Worm (Caenorhabditis elegans): ENCODE data around the gene zmp-1.

DNA sequence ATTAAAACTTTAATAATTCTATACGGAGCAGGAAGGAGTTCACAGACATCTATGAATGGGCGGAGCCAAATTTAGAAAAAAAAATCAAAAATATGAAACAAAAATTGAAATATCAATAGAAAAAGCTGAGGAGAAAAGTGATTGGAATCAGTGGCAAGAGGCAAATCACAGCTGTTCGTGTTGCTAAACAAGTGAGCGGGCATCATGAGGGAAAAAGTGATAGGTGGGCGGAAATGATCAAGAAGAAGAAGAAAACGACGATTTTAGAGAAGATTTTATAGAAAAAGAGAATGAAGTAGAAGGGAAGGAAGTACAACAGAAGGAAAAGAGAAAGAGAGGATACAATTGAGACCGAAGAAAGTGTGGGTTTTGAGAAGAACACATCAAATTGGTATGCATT lies 34.1 kb downstream of the zmp-1 start:
- TF ChIP-seq mep-1 (tag; optimal IDR thresholded peaks at IDR 0.05): no peak
- TF ChIP-seq ces-1 (GFP tag; optimal IDR thresholded peaks at IDR 0.05): no peak
- no peak for TF ChIP-seq bed-3 (GFP tag; optimal IDR thresholded peaks at IDR 0.05)
- peak; percentile 59 for TF ChIP-seq hlh-1 (tag; optimal IDR thresholded peaks at IDR 0.05)
- no peak for TF ChIP-seq ztf-11 (tag; optimal IDR thresholded peaks at IDR 0.05)
- TF ChIP-seq sptf-1 (tag; optimal IDR thresholded peaks at IDR 0.05): no peak
- TF ChIP-seq sem-2 (GFP tag; optimal IDR thresholded peaks at IDR 0.05): no peak
- no peak for TF ChIP-seq lin-13 (tag; optimal IDR thresholded peaks at IDR 0.05)
- TF ChIP-seq blmp-1 (tag; optimal IDR thresholded peaks at IDR 0.05): no peak
- no peak for TF ChIP-seq snpc-4 (tag; optimal IDR thresholded peaks at IDR 0.05)
- no peak for TF ChIP-seq nhr-237 (tag; optimal IDR thresholded peaks at IDR 0.05)
- no peak for TF ChIP-seq unc-62 (GFP tag; optimal IDR thresholded peaks at IDR 0.05)

Data from whole organism, mixed stage, embryonic.